Worm (Caenorhabditis elegans) whole organism, L2 larva: ENCODE data around the gene T04C9.3.

ENCODE experiments used
- C34F6.9 ChIP-seq: fragments of 150-350 bp; optimal IDR thresholded peaks from 2 replicates; lab custom pipeline; 2014; ENCODE audit warnings: missing biosample characterization, missing genetic modification characterization
- F13H6.1 ChIP-seq: sonication (generic microtip); optimal IDR thresholded peaks from 2 replicates; lab custom pipeline; 2016; ENCODE audit warnings: missing genetic modification characterization, missing compliant biosample characterization
- ZK546.5 ChIP-seq: sonication (generic microtip); optimal IDR thresholded peaks from 2 replicates; lab custom pipeline; 2017; ENCODE audit warnings: missing biosample characterization, missing genetic modification characterization
- blmp-1 ChIP-seq: sonication (generic microtip); optimal IDR thresholded peaks from 2 replicates; lab custom pipeline; 2017; ENCODE audit warnings: missing genetic modification characterization, mild to moderate bottlenecking, missing compliant biosample characterization, antibody characterized with exemption, moderate library complexity; ENCODE audit not compliant: insufficient read depth
- ceh-16 ChIP-seq: fragments of 150-350 bp; optimal IDR thresholded peaks from 2 replicates; lab custom pipeline; 2014; ENCODE audit warnings: missing biosample characterization, missing genetic modification characterization
- ceh-82 ChIP-seq: fragments of 150-350 bp; optimal IDR thresholded peaks from 2 replicates; lab custom pipeline; 2014; ENCODE audit warnings: missing biosample characterization, missing genetic modification characterization
- crh-2 ChIP-seq: sonication (generic microtip); optimal IDR thresholded peaks from 2 replicates; lab custom pipeline; 2017; ENCODE audit warnings: missing biosample characterization, missing genetic modification characterization
- dmd-4 ChIP-seq: sonication (generic microtip); optimal IDR thresholded peaks from 2 replicates; lab custom pipeline; 2017; ENCODE audit warnings: missing biosample characterization, missing genetic modification characterization
- egl-27 ChIP-seq: sonication (generic microtip); optimal IDR thresholded peaks from 3 replicates; lab custom pipeline; 2017; ENCODE audit warnings: missing biosample characterization, missing genetic modification reagents, missing genetic modification characterization
- fos-1 ChIP-seq: fragments of 150-350 bp; optimal IDR thresholded peaks from 2 replicates; lab custom pipeline; 2014; ENCODE audit warnings: missing biosample characterization, missing genetic modification characterization
- gmeb-1 ChIP-seq: fragments of 150-350 bp; optimal IDR thresholded peaks from 2 replicates; lab custom pipeline; 2014; ENCODE audit warnings: missing biosample characterization, missing genetic modification characterization
- lin-11 ChIP-seq: fragments of 150-350 bp; sonication (generic microtip); optimal IDR thresholded peaks from 2 replicates; lab custom pipeline; 2014; ENCODE audit warnings: missing biosample characterization, missing genetic modification characterization, inconsistent platforms, mixed read lengths
- lin-13 ChIP-seq: fragments of 150-350 bp; optimal IDR thresholded peaks from 2 replicates; lab custom pipeline; 2014; ENCODE audit warnings: missing biosample characterization, missing genetic modification reagents, missing genetic modification characterization
- lsy-2 ChIP-seq, 2 experiments: fragments of 150-350 bp in 1 of 2; sonication (generic microtip) in 1 of 2; optimal IDR thresholded peaks; 2 replicates each; lab custom pipeline; 2014 to 2017; ENCODE audit warnings: missing biosample characterization in 2 of 2, missing genetic modification characterization in 2 of 2
- mbf-1 ChIP-seq: sonication (generic microtip); optimal IDR thresholded peaks from 2 replicates; lab custom pipeline; 2017; ENCODE audit warnings: missing biosample characterization, missing genetic modification characterization
- mdl-1 ChIP-seq, 2 experiments: fragments of 150-350 bp in 1 of 2; sonication (generic microtip) in 1 of 2; optimal IDR thresholded peaks; 2 replicates each; lab custom pipeline; 2017; ENCODE audit warnings: missing biosample characterization in 2 of 2, missing genetic modification characterization in 2 of 2
- nhr-11 ChIP-seq: fragments of 150-350 bp; optimal IDR thresholded peaks from 2 replicates; lab custom pipeline; 2014; ENCODE audit warnings: missing biosample characterization, missing genetic modification characterization
- nhr-12 ChIP-seq: fragments of 150-350 bp; optimal IDR thresholded peaks from 2 replicates; lab custom pipeline; 2014; ENCODE audit warnings: missing biosample characterization, missing genetic modification characterization
- nhr-129 ChIP-seq: fragments of 150-350 bp; optimal IDR thresholded peaks from 2 replicates; lab custom pipeline; 2014; ENCODE audit warnings: missing biosample characterization, missing genetic modification characterization
- nhr-21 ChIP-seq: fragments of 150-350 bp; optimal IDR thresholded peaks from 2 replicates; lab custom pipeline; 2014; ENCODE audit warnings: missing biosample characterization, missing genetic modification characterization
- nhr-237 ChIP-seq: fragments of 150-350 bp; optimal IDR thresholded peaks from 2 replicates; lab custom pipeline; 2014; ENCODE audit warnings: missing biosample characterization, missing genetic modification characterization
- nhr-25 ChIP-seq: fragments of 150-350 bp; sonication (generic microtip); optimal IDR thresholded peaks from 3 replicates; lab custom pipeline; 2014; ENCODE audit warnings: missing biosample characterization, missing genetic modification characterization
- nhr-6 ChIP-seq: fragments of 150-350 bp; optimal IDR thresholded peaks from 2 replicates; lab custom pipeline; 2014; ENCODE audit warnings: missing biosample characterization, missing genetic modification characterization
- sem-4 ChIP-seq: fragments of 150-350 bp; optimal IDR thresholded peaks from 2 replicates; lab custom pipeline; 2014; ENCODE audit warnings: missing biosample characterization, missing genetic modification reagents, missing genetic modification characterization
- skn-1 ChIP-seq: sonication (generic microtip); optimal IDR thresholded peaks from 2 replicates; lab custom pipeline; 2017; ENCODE audit warnings: missing biosample characterization, missing genetic modification characterization
- sma-3 ChIP-seq: sonication (generic microtip); optimal IDR thresholded peaks from 2 replicates; lab custom pipeline; 2016; ENCODE audit warnings: missing genetic modification reagents, missing genetic modification characterization, missing compliant biosample characterization
- sma-9 ChIP-seq, 2 experiments: fragments of 150-350 bp in 1 of 2; sonication (generic microtip) in 1 of 2; optimal IDR thresholded peaks; 2 replicates each; lab custom pipeline; 2014 to 2016; ENCODE audit warnings: missing genetic modification characterization in 2 of 2, mild to moderate bottlenecking in 1 of 2, missing biosample characterization in 1 of 2, missing compliant biosample characterization in 1 of 2, missing genetic modification reagents in 1 of 2, moderate library complexity in 1 of 2
- unc-55 ChIP-seq: fragments of 150-350 bp; sonication (generic microtip); optimal IDR thresholded peaks from 3 replicates; lab custom pipeline; 2014; ENCODE audit warnings: missing biosample characterization, missing genetic modification reagents, missing genetic modification characterization
- ztf-1 ChIP-seq: fragments of 200-800 bp; sonication (Bioruptor generic); conservative IDR thresholded peaks from 2 replicates; pipeline ENCODE4 v1.3.6; 2022; ENCODE audit warnings: missing genetic modification characterization, missing compliant biosample characterization
- ztf-11 ChIP-seq: sonication (generic microtip); optimal IDR thresholded peaks from 2 replicates; lab custom pipeline; 2017; ENCODE audit warnings: missing biosample characterization, missing genetic modification characterization

The T04C9.3 gene

ce11 chrIII:5981407-5981806 lies 4.0 kb upstream of the T04C9.3 start:
- TF ChIP-seq gmeb-1 (tag; lab: Kevin White, UChicago) (peak; percentile 2), skn-1 (tag; lab: Kevin White, UChicago) (peak; percentile 68), nhr-11 (no peak), crh-2 (tag; lab: Kevin White, UChicago) (no peak), fos-1 (tag; lab: Kevin White, UChicago) (peak; percentile 95)
- TF ChIP-seq, all 48 proteins: peak for 3

- TF ChIP-seq unc-55 (GFP tag; lab: Kevin White, UChicago) (no peak), skn-1 (tag; lab: Kevin White, UChicago) (no peak), nhr-6 (tag; lab: Kevin White, UChicago) (no peak), sma-9 (GFP tag; optimal IDR thresholded peaks at IDR 0.05; lab: Kevin White, UChicago) (no peak), sma-9 (tag; optimal IDR thresholded peaks at IDR 0.05; lab: Kevin White, UChicago) (no peak), ceh-82 (tag; lab: Kevin White, UChicago) (no peak), blmp-1 (tag; lab: Kevin White, UChicago) (no peak), lin-11 (tag; lab: Kevin White, UChicago) (no peak), lin-13 (GFP tag; lab: Kevin White, UChicago) (no peak), nhr-12 (no peak), dmd-4 (tag; lab: Kevin White, UChicago) (no peak), nhr-237 (tag; lab: Kevin White, UChicago) (no peak)
- TF ChIP-seq, all 48 proteins: peak for 0
Observed at ce11 chrIII:5982026-5982425, 3.4 kb upstream of the T04C9.3 start, which contains the start of gene frm-2. Gene frm-2 (minus strand): TSS chrIII:5982126.

- TF ChIP-seq C34F6.9 (tag; lab: Kevin White, UChicago) (no peak), egl-27 (tag; lab: Kevin White, UChicago) (no peak), mbf-1 (tag; lab: Kevin White, UChicago) (no peak), ztf-11 (no peak), nhr-25 (peak; percentile 31), fos-1 (tag; lab: Kevin White, UChicago) (no peak), sma-3 (peak; percentile 26), ceh-16 (tag; lab: Kevin White, UChicago) (no peak)
Observed at ce11 chrIII:5982753-5983390, 2.6 kb upstream of the T04C9.3 start.

DNA sequence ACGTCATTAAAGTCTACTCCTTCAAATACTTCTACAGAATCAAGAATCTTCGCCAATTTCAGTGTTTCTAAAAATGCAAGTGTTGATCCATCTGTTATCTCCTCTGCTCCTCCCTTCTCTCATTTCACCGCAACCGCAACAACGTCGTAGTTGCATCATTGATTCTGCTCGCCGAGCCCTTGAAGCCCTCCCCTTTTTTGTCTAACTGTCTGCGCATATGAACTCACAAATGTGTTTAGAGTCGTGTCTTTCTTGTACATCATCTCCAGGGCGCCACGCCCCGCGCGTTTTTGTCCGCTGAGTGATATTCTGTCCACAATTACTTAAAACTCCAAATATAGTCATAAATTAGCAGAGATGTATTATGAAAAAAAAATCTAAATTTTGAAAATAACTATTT lies 2.6 kb downstream of the T04C9.3 start:
- peak; percentile 24 for TF ChIP-seq crh-2 (tag; lab: Kevin White, UChicago)
- no peak for TF ChIP-seq mdl-1 (tag; optimal IDR thresholded peaks at IDR 0.05; lab: Kevin White, UChicago)
- TF ChIP-seq blmp-1 (tag; lab: Kevin White, UChicago) = no peak
- peak in 1 of 2 experiments; percentile 36 for TF ChIP-seq lsy-2 (tag; optimal IDR thresholded peaks at IDR 0.05; lab: Kevin White, UChicago)
- peak; percentile 24 for TF ChIP-seq nhr-129 (tag; lab: Kevin White, UChicago)
- no peak for TF ChIP-seq ZK546.5 (tag; lab: Kevin White, UChicago)
- TF ChIP-seq C34F6.9 (tag; lab: Kevin White, UChicago) = peak; percentile 35
- TF ChIP-seq sem-4 (tag; lab: Kevin White, UChicago) = no peak
- TF ChIP-seq nhr-12 = no peak
- TF ChIP-seq mbf-1 (tag; lab: Kevin White, UChicago) = no peak
- TF ChIP-seq unc-55 (GFP tag; lab: Kevin White, UChicago) = peak; percentile 56
- peak; percentile 8 for TF ChIP-seq F13H6.1 (tag; lab: Kevin White, UChicago)
- TF ChIP-seq nhr-21 (tag; lab: Kevin White, UChicago) = no peak
- TF ChIP-seq, all 48 proteins: peak for 6

- TF ChIP-seq blmp-1 (tag; lab: Kevin White, UChicago) (no peak), sma-3 (no peak), C34F6.9 (tag; lab: Kevin White, UChicago) (no peak), ztf-1 (GFP tag; lab: Robert Waterston, UW) (no peak), nhr-6 (tag; lab: Kevin White, UChicago) (no peak), egl-27 (tag; lab: Kevin White, UChicago) (no peak)
- TF ChIP-seq, all 48 proteins: peak for 0
Observed at ce11 chrIII:5988461-5988860, 3.0 kb downstream of the T04C9.3 start.
